Worm (Caenorhabditis elegans): Measurements from ENCODE around the gene F39G3.4.

The F39G3.4 gene

DNA sequence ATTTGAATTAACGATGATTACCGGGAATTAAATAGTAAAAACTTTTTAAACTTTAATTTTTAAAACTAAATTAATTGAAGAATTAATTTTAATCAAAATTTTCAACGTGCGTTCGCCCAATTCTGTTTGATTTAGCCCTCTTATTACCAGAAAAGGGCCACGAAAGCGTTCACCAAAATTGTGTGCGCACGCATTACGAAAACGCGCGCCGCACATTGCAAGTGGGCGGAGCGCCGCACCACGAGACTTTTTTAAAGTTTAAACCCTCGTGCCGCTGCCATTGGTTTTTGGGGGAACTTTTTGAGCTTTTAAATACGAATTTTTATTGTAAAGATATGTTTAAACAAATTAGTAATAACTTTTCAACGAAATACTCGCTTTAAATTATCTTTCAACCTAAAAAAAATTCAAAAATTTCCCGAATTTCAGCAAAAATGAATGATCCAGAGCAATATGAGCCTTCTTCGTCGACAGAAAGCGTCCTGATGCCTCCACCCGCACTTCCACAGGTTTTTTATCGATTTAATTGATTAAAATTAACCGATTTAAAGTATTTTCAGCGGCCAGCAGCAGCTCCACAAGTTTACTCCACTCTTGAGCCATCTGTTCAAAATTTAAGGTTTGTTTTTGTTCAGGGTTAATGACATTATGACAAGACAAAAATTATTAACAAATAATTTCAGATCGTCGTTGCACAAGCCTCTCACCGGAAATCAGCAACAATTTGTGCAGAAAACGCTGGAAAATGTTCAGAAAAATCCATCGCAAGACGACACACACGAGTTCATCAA is 37.7 kb upstream of the F39G3.4 start, which contains the start of gene taf-10:
Gene taf-10 (plus strand): TSS at position 424 of the 791 bp plus-strand sequence.
- TF ChIP-seq elt-3 (tag; optimal IDR thresholded peaks at IDR 0.05), result no peak
- peak; percentile 71 for TF ChIP-seq hmg-11 (tag; optimal IDR thresholded peaks at IDR 0.05)
- peak; percentile 77 for TF ChIP-seq nfya-1 (tag; optimal IDR thresholded peaks at IDR 0.05; ENCODE audit: insufficient read depth)
- no peak for TF ChIP-seq egl-27 (tag; optimal IDR thresholded peaks at IDR 0.05)
- no peak for TF ChIP-seq ZK546.5 (tag; optimal IDR thresholded peaks at IDR 0.05)
- peak; percentile 23 for TF ChIP-seq nhr-25 (tag; optimal IDR thresholded peaks at IDR 0.05)
- no peak for TF ChIP-seq nhr-12 (tag; optimal IDR thresholded peaks at IDR 0.05)
- TF ChIP-seq unc-39 (tag; optimal IDR thresholded peaks at IDR 0.05), result no peak
- no peak for TF ChIP-seq lsy-12 (tag; optimal IDR thresholded peaks at IDR 0.05)
- TF ChIP-seq ama-1 (optimal IDR thresholded peaks at IDR 0.05), result no peak
- peak; percentile 54 for TF ChIP-seq nhr-43 (tag; optimal IDR thresholded peaks at IDR 0.05; ENCODE audit: poor library complexity, severe bottlenecking)
- peak; percentile 13 for TF ChIP-seq lin-15B (tag; optimal IDR thresholded peaks at IDR 0.05)
- TF ChIP-seq nhr-23 (tag; optimal IDR thresholded peaks at IDR 0.05), result peak; percentile 72
- TF ChIP-seq mdl-1 (tag; optimal IDR thresholded peaks at IDR 0.05), result peak; percentile 71
- no peak for TF ChIP-seq nhr-11 (tag; optimal IDR thresholded peaks at IDR 0.05)
- TF ChIP-seq pha-4 (tag; optimal IDR thresholded peaks at IDR 0.05), result peak; percentile 72
- TF ChIP-seq fos-1 (tag; optimal IDR thresholded peaks at IDR 0.05), result no peak
- no peak for TF ChIP-seq fkh-2 (tag; optimal IDR thresholded peaks at IDR 0.05)
- TF ChIP-seq elt-2 (tag; optimal IDR thresholded peaks at IDR 0.05), result peak; percentile 25
- TF ChIP-seq lin-39 (tag; optimal IDR thresholded peaks at IDR 0.05), result peak; percentile 53
- TF ChIP-seq skn-1 (tag; optimal IDR thresholded peaks at IDR 0.05), result no peak

DNA sequence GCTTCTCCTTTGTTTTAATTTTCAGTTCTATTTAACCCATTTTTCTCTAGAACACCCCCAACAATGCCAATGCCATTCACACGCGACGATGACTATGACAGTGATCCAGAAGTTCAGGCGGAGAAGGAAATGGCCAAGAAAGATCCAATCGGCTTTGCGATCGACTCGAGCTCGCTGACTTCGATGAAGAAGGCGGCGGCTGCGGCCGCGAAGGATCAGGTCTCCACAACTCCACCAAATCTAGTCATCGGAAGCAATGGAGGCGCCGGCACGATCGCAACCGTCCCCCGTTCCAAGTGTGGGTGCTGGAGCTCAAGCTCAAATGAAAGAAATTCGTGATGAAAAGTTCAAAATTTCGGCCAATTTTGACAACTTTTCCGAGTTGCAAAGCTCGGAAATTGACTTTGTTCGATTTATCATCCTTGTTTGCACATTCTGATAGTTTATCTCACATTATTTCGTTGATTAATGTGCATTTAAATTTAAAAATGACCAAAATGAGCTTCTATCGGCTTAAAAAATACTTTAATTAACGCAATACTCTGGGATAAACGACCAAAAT is 36.5 kb upstream of the F39G3.4 start, which contains the start of gene K03B4.2:
Gene K03B4.2 (plus strand): TSS at position 51 of the 562 bp plus-strand sequence.
- no peak for TF ChIP-seq snpc-4 (tag; optimal IDR thresholded peaks at IDR 0.05)
- no peak for TF ChIP-seq ceh-82 (tag; optimal IDR thresholded peaks at IDR 0.05)
- TF ChIP-seq nhr-28 (tag; optimal IDR thresholded peaks at IDR 0.05), result no peak
- peak; percentile 9 for TF ChIP-seq ama-1 (optimal IDR thresholded peaks at IDR 0.05)

DNA sequence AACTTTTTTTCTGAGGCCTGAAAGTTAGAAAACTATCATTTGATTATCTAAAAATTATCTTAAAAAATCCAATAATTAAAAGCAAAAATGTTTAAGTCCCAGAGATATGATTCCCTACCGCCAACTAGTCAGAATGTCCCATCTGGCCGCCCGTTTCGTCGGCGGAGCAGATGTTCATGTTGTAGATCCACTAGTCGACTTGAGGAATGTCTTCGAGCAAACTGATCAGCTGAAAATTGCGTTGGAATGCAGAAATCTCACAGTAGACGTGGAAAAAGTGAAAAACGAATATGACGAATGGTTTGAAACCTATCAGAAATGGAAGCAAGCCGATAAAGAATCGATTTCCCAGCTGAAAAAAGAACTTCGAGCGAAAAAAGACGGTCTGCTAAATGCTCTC is 35.3 kb upstream of the F39G3.4 start, which contains the start of gene K03B4.1:
Gene K03B4.1 (plus strand): TSS at position 97 of the 400 bp plus-strand sequence.
- TF ChIP-seq nhr-25 (tag; optimal IDR thresholded peaks at IDR 0.05) (no peak), nhr-23 (tag; optimal IDR thresholded peaks at IDR 0.05) (no peak), R02D3.7 (tag; optimal IDR thresholded peaks at IDR 0.05) (no peak), eor-1 (tag; optimal IDR thresholded peaks at IDR 0.05) (no peak), skn-1 (tag; optimal IDR thresholded peaks at IDR 0.05) (no peak), nhr-77 (tag; optimal IDR thresholded peaks at IDR 0.05) (no peak), ceh-16 (tag; optimal IDR thresholded peaks at IDR 0.05) (no peak), fkh-2 (tag; optimal IDR thresholded peaks at IDR 0.05) (no peak), sea-2 (GFP tag; optimal IDR thresholded peaks at IDR 0.05) (no peak)

DNA sequence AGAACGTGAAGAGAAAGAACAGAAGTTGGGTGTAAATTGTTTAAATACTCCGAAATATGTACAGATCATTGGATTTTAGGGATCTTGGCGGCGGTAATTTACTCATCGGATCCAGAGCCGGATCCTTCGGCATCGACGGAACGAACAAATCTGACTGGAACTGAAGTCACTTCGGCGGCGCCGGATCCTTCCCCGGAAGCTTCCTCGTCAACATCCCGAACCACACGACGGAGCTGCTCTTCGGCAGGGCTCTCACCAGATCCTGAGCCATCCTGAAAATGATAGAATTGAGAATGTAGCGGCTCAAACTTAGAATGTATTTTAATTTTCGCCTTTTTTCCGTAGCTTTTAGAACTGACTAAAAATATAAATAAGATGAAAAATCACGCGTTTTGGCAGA is 32.9 kb upstream of the F39G3.4 start:
- TF ChIP-seq egl-27 (tag; optimal IDR thresholded peaks at IDR 0.05) (no peak), nhr-12 (tag; optimal IDR thresholded peaks at IDR 0.05) (no peak), nhr-43 (tag; optimal IDR thresholded peaks at IDR 0.05; ENCODE audit: poor library complexity, severe bottlenecking) (no peak), ceh-16 (tag; optimal IDR thresholded peaks at IDR 0.05) (no peak), daf-12 (tag; optimal IDR thresholded peaks at IDR 0.05) (no peak), mdl-1 (tag; optimal IDR thresholded peaks at IDR 0.05) (no peak), pha-4 (tag; optimal IDR thresholded peaks at IDR 0.05) (no peak), snpc-4 (tag; optimal IDR thresholded peaks at IDR 0.05) (no peak)

DNA sequence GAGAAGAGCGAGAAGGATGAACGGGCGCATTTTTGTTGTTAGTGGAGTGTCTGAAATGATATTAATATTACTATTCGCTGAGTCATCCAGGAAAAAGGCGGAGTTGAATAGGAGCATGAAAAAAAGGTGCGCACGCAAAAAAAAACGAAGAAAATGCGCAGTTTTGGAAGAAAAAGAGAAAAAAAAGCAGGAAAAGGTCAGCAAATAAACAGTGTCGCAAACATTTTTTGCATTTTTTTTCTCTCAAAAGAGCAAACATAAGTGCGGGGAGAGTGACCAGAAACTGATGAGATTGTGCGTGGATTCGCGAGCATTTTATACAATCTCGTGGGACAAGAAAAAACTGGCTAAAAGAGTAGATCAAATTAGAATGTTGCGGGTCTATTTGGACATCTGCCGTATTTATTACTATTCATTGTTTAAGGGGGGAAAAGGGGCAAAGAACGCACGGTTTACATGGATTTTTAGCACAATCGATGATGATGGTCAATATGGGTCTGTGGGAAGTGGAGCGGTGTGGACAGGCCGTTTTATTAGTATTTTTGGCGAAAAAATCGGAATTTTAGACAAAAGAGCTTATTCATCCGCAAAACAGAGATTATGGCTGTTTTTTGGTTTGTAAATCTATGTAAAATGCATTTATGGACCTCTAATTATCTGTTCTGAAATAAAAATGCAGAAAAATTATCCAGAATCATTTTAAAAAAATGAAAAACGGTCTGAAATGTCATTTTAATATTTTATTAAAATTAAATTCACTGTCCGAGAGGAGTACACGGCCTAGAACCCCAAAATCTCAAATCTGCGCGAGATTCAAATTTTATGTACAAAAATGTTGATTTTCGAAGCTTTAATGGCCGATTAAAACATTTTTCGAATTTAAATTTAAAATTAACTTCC is 31.9 kb upstream of the F39G3.4 start, which contains the start of gene cpg-8:
Gene cpg-8 (minus strand): TSS at position 51 of the 900 bp plus-strand sequence.
- TF ChIP-seq pha-4 (tag; optimal IDR thresholded peaks at IDR 0.05), result no peak
- no peak for TF ChIP-seq tbx-2 (tag; optimal IDR thresholded peaks at IDR 0.05)
